Fruit fly (Drosophila melanogaster) whole organism, embryonic: Measurements from ENCODE around the gene CG14339.

Source experiments
- Abd-B ChIP-seq: fragments of 200-800 bp; sonication (Bioruptor generic); optimal IDR thresholded peaks from 2 replicates; lab custom pipeline; 2018; ENCODE audit warnings: missing biosample characterization, mild to moderate bottlenecking, missing genetic modification characterization, moderate library complexity
- C15 ChIP-seq: fragments of 200-800 bp; sonication (Bioruptor generic); IDR thresholded peaks from 3 replicates; pipeline ENCODE4 v1.3.6; 2022; ENCODE audit warnings: missing biosample characterization, missing genetic modification characterization
- CG10959 ChIP-seq: fragments of 200-800 bp; sonication (Bioruptor generic); IDR thresholded peaks from 2 replicates; pipeline ENCODE4 v1.3.6; 2022; ENCODE audit warnings: missing biosample characterization, missing genetic modification characterization
- CG13775 ChIP-seq: fragments of 200-800 bp; sonication (Bioruptor generic); optimal IDR thresholded peaks from 3 replicates; lab custom pipeline; 2017; ENCODE audit warnings: missing biosample characterization, mild to moderate bottlenecking, missing genetic modification characterization
- CG14014 ChIP-seq: fragments of 200-800 bp; sonication (Bioruptor generic); IDR thresholded peaks from 2 replicates; pipeline ENCODE4 v1.3.6; 2022; ENCODE audit warnings: missing biosample characterization, missing genetic modification characterization
- CG14667 ChIP-seq: fragments of 200-800 bp; sonication (Bioruptor generic); IDR thresholded peaks from 2 replicates; pipeline ENCODE4 v1.3.6; 2022; ENCODE audit warnings: missing biosample characterization, missing genetic modification characterization
- CG16815 ChIP-seq: fragments of 200-800 bp; sonication (Bioruptor generic); optimal IDR thresholded peaks from 3 replicates; lab custom pipeline; 2017; ENCODE audit warnings: missing biosample characterization, mild to moderate bottlenecking, missing genetic modification characterization
- CG17361 ChIP-seq: fragments of 200-800 bp; sonication (Bioruptor generic); IDR thresholded peaks from 3 replicates; pipeline ENCODE4 v1.3.6; 2022; ENCODE audit warnings: missing biosample characterization, missing genetic modification characterization
- CG2120 ChIP-seq: fragments of 200-800 bp; sonication (Bioruptor generic); optimal IDR thresholded peaks from 3 replicates; lab custom pipeline; 2016; ENCODE audit warnings: missing biosample characterization, missing genetic modification characterization
- CG2202 ChIP-seq: fragments of 200-800 bp; sonication (Bioruptor generic); optimal IDR thresholded peaks from 2 replicates; lab custom pipeline; 2018; ENCODE audit warnings: missing biosample characterization, mild to moderate bottlenecking, missing genetic modification characterization
- CG30020 ChIP-seq: fragments of 200-800 bp; optimal IDR thresholded peaks from 2 replicates; lab custom pipeline; 2019; ENCODE audit warnings: missing biosample characterization, mild to moderate bottlenecking, missing genetic modification characterization, moderate library complexity
- CG30431 ChIP-seq: fragments of 200-800 bp; sonication (Bioruptor generic); optimal IDR thresholded peaks from 2 replicates; lab custom pipeline; 2017; ENCODE audit warnings: missing biosample characterization, missing genetic modification characterization
- CG4820 ChIP-seq: fragments of 200-800 bp; sonication (Bioruptor generic); optimal IDR thresholded peaks from 3 replicates; lab custom pipeline; 2016; ENCODE audit warnings: missing biosample characterization, missing genetic modification characterization
- CG6654 ChIP-seq: fragments of 200-800 bp; sonication (Bioruptor generic); optimal IDR thresholded peaks from 2 replicates; lab custom pipeline; 2017; ENCODE audit warnings: missing biosample characterization, mild to moderate bottlenecking, missing genetic modification characterization
- CG7357 ChIP-seq: fragments of 200-800 bp; sonication (Bioruptor generic); IDR thresholded peaks from 3 replicates; pipeline ENCODE4 v1.3.6; 2022; ENCODE audit warnings: missing biosample characterization, missing genetic modification characterization
- CG7928 ChIP-seq: fragments of 200-800 bp; sonication (Bioruptor generic); optimal IDR thresholded peaks from 2 replicates; lab custom pipeline; 2017; ENCODE audit warnings: missing biosample characterization, mild to moderate bottlenecking, missing genetic modification characterization
- CG9876 ChIP-seq: fragments of 200-800 bp; sonication (Bioruptor generic); optimal IDR thresholded peaks from 2 replicates; lab custom pipeline; 2016; ENCODE audit warnings: missing biosample characterization, missing genetic modification characterization
- ERR ChIP-seq: fragments of 200-800 bp; sonication (Bioruptor generic); optimal IDR thresholded peaks from 2 replicates; lab custom pipeline; 2016; ENCODE audit warnings: missing biosample characterization, missing genetic modification characterization
- Eip74EF ChIP-seq, 2 experiments: fragments of 200-800 bp in 1 of 2; fragments of >200 bp in 1 of 2; sonication (Bioruptor generic) in 1 of 2; optimal IDR thresholded peaks; 2 replicates each; lab custom pipeline; 2017 to 2019; ENCODE audit warnings: missing biosample characterization in 2 of 2, missing genetic modification characterization in 2 of 2, mild to moderate bottlenecking in 1 of 2, moderate library complexity in 1 of 2
- Gug ChIP-seq: fragments of 200-800 bp; sonication (Bioruptor generic); IDR thresholded peaks from 4 replicates; pipeline ENCODE4 v1.3.6; 2022; ENCODE audit warnings: missing biosample characterization, missing genetic modification characterization
- HmgZ ChIP-seq: fragments of 200-800 bp; sonication (Bioruptor generic); optimal IDR thresholded peaks from 2 replicates; lab custom pipeline; 2018; ENCODE audit warnings: missing biosample characterization, mild to moderate bottlenecking, missing genetic modification characterization
- Hr51 ChIP-seq, 2 experiments: fragments of 200-800 bp; sonication (Bioruptor generic); optimal IDR thresholded peaks; 2 replicates in 1 of 2; 3 replicates in 1 of 2; lab custom pipeline; 2016 to 2018; ENCODE audit warnings: missing biosample characterization in 2 of 2, missing genetic modification characterization in 2 of 2, mild to moderate bottlenecking in 1 of 2, moderate library complexity in 1 of 2
- Lhr ChIP-seq: fragments of 200-800 bp; sonication (Bioruptor generic); optimal IDR thresholded peaks from 3 replicates; lab custom pipeline; 2017; ENCODE audit warnings: mild to moderate bottlenecking, missing biosample characterization, missing genetic modification reagents, missing genetic modification characterization
- MESR4 ChIP-seq: fragments of 200-800 bp; sonication (Bioruptor generic); optimal IDR thresholded peaks from 2 replicates; lab custom pipeline; 2018; ENCODE audit warnings: missing biosample characterization, mild to moderate bottlenecking, missing genetic modification characterization, moderate library complexity
- Nf-YA ChIP-seq: fragments of 200-800 bp; sonication (Bioruptor generic); IDR thresholded peaks from 2 replicates; pipeline ENCODE4 v1.3.6; 2022; ENCODE audit warnings: missing biosample characterization, missing genetic modification characterization
- Spps ChIP-seq: fragments of 200-800 bp; sonication (Bioruptor generic); optimal IDR thresholded peaks from 2 replicates; lab custom pipeline; 2018; ENCODE audit warnings: missing biosample characterization, mild to moderate bottlenecking, missing genetic modification characterization
- cato ChIP-seq: fragments of 200-800 bp; sonication (Bioruptor generic); optimal IDR thresholded peaks from 2 replicates; lab custom pipeline; 2016; ENCODE audit warnings: missing biosample characterization, missing genetic modification characterization, borderline replicate concordance
- croc ChIP-seq: fragments of 200-800 bp; sonication (Bioruptor generic); conservative IDR thresholded peaks from 3 replicates; pipeline ENCODE4 v1.3.6; 2022; ENCODE audit warnings: missing biosample characterization, missing genetic modification characterization
- dati ChIP-seq: fragments of 200-800 bp; sonication (Bioruptor generic); IDR thresholded peaks from 2 replicates; pipeline ENCODE4 v1.3.6; 2022; ENCODE audit warnings: missing biosample characterization, missing genetic modification characterization
- fd3F ChIP-seq: fragments of 200-800 bp; sonication (Bioruptor generic); optimal IDR thresholded peaks from 2 replicates; lab custom pipeline; 2018; ENCODE audit warnings: missing biosample characterization, mild to moderate bottlenecking, missing genetic modification characterization, moderate library complexity
- fd64A ChIP-seq: fragments of 200-800 bp; sonication (Bioruptor generic); optimal IDR thresholded peaks from 3 replicates; lab custom pipeline; 2018; ENCODE audit warnings: missing biosample characterization, mild to moderate bottlenecking, missing genetic modification characterization
- fu2 ChIP-seq: fragments of 200-800 bp; sonication (Bioruptor generic); optimal IDR thresholded peaks from 2 replicates; lab custom pipeline; 2016; ENCODE audit warnings: missing biosample characterization, missing genetic modification characterization
- gce ChIP-seq: fragments of 200-800 bp; sonication (Bioruptor generic); IDR thresholded peaks from 3 replicates; pipeline ENCODE4 v1.3.6; 2022; ENCODE audit warnings: missing biosample characterization, missing genetic modification characterization
- her ChIP-seq: fragments of 200-800 bp; sonication (Bioruptor generic); optimal IDR thresholded peaks from 2 replicates; lab custom pipeline; 2016; ENCODE audit warnings: missing biosample characterization, missing genetic modification characterization
- jigr1 ChIP-seq: fragments of 200-800 bp; sonication (Bioruptor generic); IDR thresholded peaks from 3 replicates; pipeline ENCODE4 v1.3.6; 2022; ENCODE audit warnings: missing biosample characterization, missing genetic modification characterization
- lbe ChIP-seq: fragments of 200-800 bp; sonication (Bioruptor generic); optimal IDR thresholded peaks from 2 replicates; lab custom pipeline; 2016; ENCODE audit warnings: missing biosample characterization, mild to moderate bottlenecking, missing genetic modification characterization
- lilli ChIP-seq: fragments of 200-800 bp; sonication (Bioruptor generic); optimal IDR thresholded peaks from 3 replicates; lab custom pipeline; 2016; ENCODE audit warnings: missing biosample characterization, missing genetic modification characterization
- nerfin-1 ChIP-seq: fragments of 200-800 bp; sonication (Bioruptor generic); optimal IDR thresholded peaks from 3 replicates; lab custom pipeline; 2019; ENCODE audit warnings: missing biosample characterization, mild to moderate bottlenecking, missing genetic modification characterization, moderate library complexity
- pan ChIP-seq, 4 experiments: fragments of >200 bp in 3 of 4; fragments of 200-800 bp in 1 of 4; sonication (Bioruptor generic) in 1 of 4; optimal IDR thresholded peaks in 3 of 4; IDR thresholded peaks in 1 of 4; 2 replicates each; pipeline versions ENCODE4 v1.3.6 to Lab custom; 2017 to 2022; ENCODE audit warnings: missing biosample characterization in 2 of 4, missing genetic modification characterization in 2 of 4, mixed read lengths in 1 of 4
- peb ChIP-seq: fragments of 200-800 bp; sonication (Bioruptor generic); IDR thresholded peaks from 2 replicates; pipeline ENCODE4 v1.3.6; 2022; ENCODE audit warnings: missing biosample characterization, missing genetic modification characterization
- pzg ChIP-seq: fragments of 200-800 bp; sonication (Bioruptor generic); optimal IDR thresholded peaks from 3 replicates; lab custom pipeline; 2018; ENCODE audit warnings: missing biosample characterization, mild to moderate bottlenecking, missing genetic modification characterization, moderate library complexity
- rib ChIP-seq: fragments of 200-800 bp; sonication (Bioruptor generic); IDR thresholded peaks from 2 replicates; pipeline ENCODE4 v1.3.6; 2022; ENCODE audit warnings: missing biosample characterization, missing genetic modification characterization
- shn ChIP-seq: fragments of 200-800 bp; sonication (Bioruptor generic); optimal IDR thresholded peaks from 3 replicates; lab custom pipeline; 2016; ENCODE audit warnings: missing biosample characterization, missing genetic modification characterization
- tin ChIP-seq: fragments of 200-800 bp; sonication (Bioruptor generic); optimal IDR thresholded peaks from 3 replicates; lab custom pipeline; 2016; ENCODE audit warnings: missing biosample characterization, missing genetic modification characterization
- ttk ChIP-seq: fragments of 200-800 bp; sonication (Bioruptor generic); IDR thresholded peaks from 2 replicates; pipeline ENCODE4 v2.1.2; 2022; ENCODE audit warnings: missing biosample characterization, missing genetic modification characterization
- twi ChIP-seq: fragments of 200-800 bp; optimal IDR thresholded peaks from 2 replicates; lab custom pipeline; 2019; ENCODE audit warnings: missing biosample characterization, mild to moderate bottlenecking, missing genetic modification characterization, moderate library complexity
- yki ChIP-seq: fragments of >200 bp; optimal IDR thresholded peaks from 3 replicates; lab custom pipeline; 2018
- z ChIP-seq: fragments of 200-800 bp; sonication (Bioruptor generic); IDR thresholded peaks from 3 replicates; pipeline ENCODE4 v1.3.6; 2022; ENCODE audit warnings: missing biosample characterization, missing genetic modification characterization
- zf30C ChIP-seq: fragments of 200-800 bp; sonication (Bioruptor generic); optimal IDR thresholded peaks from 3 replicates; lab custom pipeline; 2018; ENCODE audit warnings: missing biosample characterization, mild to moderate bottlenecking, missing genetic modification characterization

The CG14339 gene

dm6 chr2L:1074180-1074864 lies 34.0 kb upstream of the CG14339 start (continued):
- TF ChIP-seq CG4820 (GFP tag; lab: Kevin White, UChicago) (peak; percentile 75), peb (GFP tag; lab: Robert Waterston, UW) (peak; percentile 66; the same call in 1 of the 2 replicates), Eip74EF (GFP tag; optimal IDR thresholded peaks at IDR 0.05; lab: Kevin White, UChicago) (peak in 1 of 2 experiments; percentile 86), tin (GFP tag; lab: Kevin White, UChicago) (peak; percentile 75), Lhr (GFP tag; lab: Kevin White, UChicago) (peak; percentile 57), zf30C (GFP tag; lab: Kevin White, UChicago) (no peak), rib (GFP tag; lab: Robert Waterston, UW) (peak; percentile 15; the same call in 1 of the 2 replicates), HmgZ (tag; lab: Kevin White, UChicago) (peak; percentile 58), jigr1 (GFP tag; lab: Robert Waterston, UW) (no peak), CG10959 (GFP tag; lab: Robert Waterston, UW) (0 out of 2 replicates have a peak, but pooled peaks have one; percentile 39), CG7928 (GFP tag; lab: Kevin White, UChicago) (no peak), lbe (GFP tag; lab: Kevin White, UChicago) (no peak), z (GFP tag; lab: Robert Waterston, UW) (peak; percentile 58; the same call in 1 of the 3 replicates), gce (GFP tag; lab: Robert Waterston, UW) (0 out of 3 replicates have a peak, but pooled peaks have one; percentile 58), CG30020 (tag; lab: Kevin White, UChicago) (peak; percentile 29), CG9876 (GFP tag; lab: Kevin White, UChicago) (no peak), CG2120 (GFP tag; lab: Kevin White, UChicago) (peak; percentile 60), ERR (GFP tag; lab: Kevin White, UChicago) (no peak), CG14014 (GFP tag; lab: Robert Waterston, UW) (peak; percentile 69), dati (GFP tag; lab: Robert Waterston, UW) (peak; percentile 69; the same call in 1 of the 2 replicates), CG17361 (peak; percentile 91), croc (GFP tag; lab: Robert Waterston, UW) (peak; percentile 80), pzg (GFP tag; lab: Kevin White, UChicago) (no peak), Spps (tag; lab: Kevin White, UChicago) (peak; percentile 84), Gug (peak; percentile 42; the same call in 1 of the 4 replicates), lilli (peak; percentile 60), CG14667 (GFP tag; lab: Robert Waterston, UW) (peak; percentile 66), CG7357 (GFP tag; lab: Robert Waterston, UW) (no peak), cato (GFP tag; lab: Kevin White, UChicago) (peak; percentile 69), Abd-B (GFP tag; lab: Kevin White, UChicago) (peak; percentile 76), yki (lab: Kevin White, UChicago) (no peak), CG16815 (GFP tag; lab: Kevin White, UChicago) (peak; percentile 51), Nf-YA (GFP tag; lab: Robert Waterston, UW) (peak; percentile 28; the same call in 1 of the 2 replicates), twi (tag; lab: Kevin White, UChicago) (peak; percentile 74), MESR4 (GFP tag; lab: Kevin White, UChicago) (no peak), shn (peak; percentile 45), CG2202 (tag; lab: Kevin White, UChicago) (peak; percentile 78), her (peak; percentile 66), Hr51 (GFP tag; optimal IDR thresholded peaks at IDR 0.05; lab: Kevin White, UChicago) (peak; percentile 10 to 84), pan (optimal IDR thresholded peaks at IDR 0.05; lab: Kevin White, UChicago) (no peak), pan (GFP tag; optimal IDR thresholded peaks at IDR 0.05 in 1 of 2, IDR thresholded peaks at IDR 0.05 in 1 of 2) (peak in 1 of 2 experiments; percentile 61), C15 (no peak), CG6654 (peak; percentile 61), CG30431 (GFP tag; lab: Kevin White, UChicago) (peak; percentile 51), CG13775 (peak; percentile 63), fu2 (GFP tag; lab: Kevin White, UChicago) (no peak), ttk (GFP tag; lab: Robert Waterston, UW) (peak; percentile 66), fd64A (peak; percentile 76), nerfin-1 (tag; lab: Kevin White, UChicago) (peak; percentile 78), fd3F (GFP tag; lab: Kevin White, UChicago) (peak; percentile 19)
